Worm (Caenorhabditis elegans) whole organism, L4 larva: Measurements from ENCODE around the gene twk-43.

Experiments
- ceh-28 ChIP-seq: fragments of 150-350 bp; optimal IDR thresholded peaks from 2 replicates; lab custom pipeline; 2014; ENCODE audit warnings: missing biosample characterization, missing genetic modification reagents, missing genetic modification characterization
- ceh-32 ChIP-seq: sonication (generic microtip); optimal IDR thresholded peaks from 2 replicates; lab custom pipeline; 2016; ENCODE audit warnings: mild to moderate bottlenecking, missing genetic modification characterization, missing compliant biosample characterization; ENCODE audit not compliant: poor library complexity
- ceh-62 ChIP-seq: sonication (generic microtip); optimal IDR thresholded peaks from 2 replicates; lab custom pipeline; 2017; ENCODE audit warnings: missing biosample characterization, missing genetic modification characterization
- dve-1 ChIP-seq: sonication (generic microtip); optimal IDR thresholded peaks from 2 replicates; lab custom pipeline; 2017; ENCODE audit warnings: antibody characterized with exemption, mild to moderate bottlenecking, missing genetic modification characterization, missing compliant biosample characterization; ENCODE audit not compliant: insufficient read depth
- fkh-10 ChIP-seq: fragments of 150-350 bp; optimal IDR thresholded peaks from 2 replicates; lab custom pipeline; 2014; ENCODE audit warnings: missing biosample characterization, missing genetic modification reagents, missing genetic modification characterization
- mdt-29 ChIP-seq: fragments of 200-800 bp; sonication (Bioruptor generic); IDR thresholded peaks from 2 replicates; pipeline ENCODE4 v1.3.6; 2022; ENCODE audit warnings: missing genetic modification reagents, missing genetic modification characterization, missing compliant biosample characterization
- mep-1 ChIP-seq: fragments of 150-350 bp; sonication (generic microtip); optimal IDR thresholded peaks from 3 replicates; lab custom pipeline; 2014; ENCODE audit warnings: missing biosample characterization, missing genetic modification characterization
- nhr-11 ChIP-seq: fragments of 150-350 bp; optimal IDR thresholded peaks from 2 replicates; lab custom pipeline; 2014; ENCODE audit warnings: missing biosample characterization, missing genetic modification characterization
- nhr-76 ChIP-seq: fragments of 150-350 bp; optimal IDR thresholded peaks from 2 replicates; lab custom pipeline; 2014; ENCODE audit warnings: missing biosample characterization, missing genetic modification characterization
- spr-1 ChIP-seq: sonication (generic microtip); optimal IDR thresholded peaks from 2 replicates; lab custom pipeline; 2016; ENCODE audit warnings: mild to moderate bottlenecking, missing genetic modification characterization, missing compliant biosample characterization
- unc-62 ChIP-seq, 3 experiments: fragments of 150-350 bp in 1 of 3; sonication (generic microtip); optimal IDR thresholded peaks in 2 of 3; peaks in 1 of 3; 1 replicate in 1 of 3; 2 replicates in 2 of 3; lab custom pipeline; 2014 to 2017; ENCODE audit warnings: missing biosample characterization in 3 of 3, missing genetic modification characterization in 3 of 3, missing genetic modification reagents in 3 of 3, missing genotype in 1 of 3

DNA sequence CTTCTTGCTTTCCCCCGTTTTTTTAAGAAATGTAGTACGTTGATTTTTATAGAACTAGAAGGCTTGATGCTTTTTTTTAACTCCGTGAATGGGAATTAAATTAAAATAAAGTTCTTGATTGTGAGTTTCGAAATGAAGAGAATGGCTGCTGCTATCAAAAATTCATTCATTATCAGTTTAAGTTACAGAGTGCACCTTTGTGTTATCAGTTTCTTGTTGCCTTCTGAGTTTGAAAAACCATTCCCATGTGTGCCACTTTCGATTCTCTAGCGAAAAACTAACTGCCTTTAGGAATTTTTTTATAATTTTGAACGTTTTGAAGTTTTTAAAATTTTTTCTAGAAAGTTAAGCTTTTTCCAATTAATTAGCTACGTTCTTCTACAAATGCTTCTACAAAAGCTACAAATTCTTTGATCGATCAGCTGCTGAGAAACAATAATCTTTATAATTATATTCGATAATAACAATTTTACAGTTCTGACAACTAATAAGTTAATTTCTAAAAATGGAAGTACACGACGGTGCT is 41.4 kb upstream of the twk-43 start, which contains the start of gene C26E1.2:
- TF ChIP-seq mep-1 (tag; lab: Kevin White, UChicago), result no peak
- TF ChIP-seq spr-1, result no peak
- TF ChIP-seq unc-62 (GFP tag; optimal IDR thresholded peaks at IDR 0.05 in 1 of 2; lab: Kevin White, UChicago), result no peak
- TF ChIP-seq unc-62 (tag; optimal IDR thresholded peaks at IDR 0.05; lab: Kevin White, UChicago), result no peak
- TF ChIP-seq fkh-10 (GFP tag; lab: Kevin White, UChicago), result no peak
- TF ChIP-seq ceh-62 (tag; lab: Kevin White, UChicago), result no peak
- no peak for TF ChIP-seq ceh-28 (tag; lab: Kevin White, UChicago)
- TF ChIP-seq nhr-11 (tag; lab: Kevin White, UChicago), result no peak
- no peak for TF ChIP-seq ceh-32
- TF ChIP-seq dve-1, result peak; percentile 12
- TF ChIP-seq nhr-76, result no peak
- no peak for TF ChIP-seq mdt-29 (GFP tag; lab: Robert Waterston, UW)
